Fruit fly (Drosophila melanogaster): Measurements from ENCODE around the gene CG11029.

- TF ChIP-seq CG8119 (GFP tag; IDR thresholded peaks at IDR 0.05) (no peak), CG6163 (GFP tag; IDR thresholded peaks at IDR 0.05) (peak; percentile 15; the same call in 1 of the 3 replicates), CG4318 (GFP tag; optimal IDR thresholded peaks at IDR 0.05) (no peak), Hr39 (GFP tag; optimal IDR thresholded peaks at IDR 0.05) (no peak)
Observed at dm6 chr2L:5723859-5724475, 22.0 kb upstream of the CG11029 start.
